Fruit fly (Drosophila melanogaster) whole organism, wandering third instar larva: ENCODE measurements around the gene ATPsynE.

Experiments used
- Abd-B ChIP-seq: fragments of >200 bp; optimal IDR thresholded peaks from 2 replicates; lab custom pipeline; 2017; ENCODE audit warnings: missing biosample characterization, missing genetic modification characterization
- CG9705 ChIP-seq: fragments of 200-800 bp; sonication (Bioruptor generic); optimal IDR thresholded peaks from 2 replicates; lab custom pipeline; 2018; ENCODE audit warnings: missing biosample characterization, mild to moderate bottlenecking, missing genetic modification characterization
- Hr83 ChIP-seq: fragments of 200-300 bp; sonication (Bioruptor generic); optimal IDR thresholded peaks from 2 replicates; lab custom pipeline; 2016; ENCODE audit warnings: missing biosample characterization, mild to moderate bottlenecking, missing genetic modification characterization, moderate library complexity; ENCODE audit not compliant: poor library complexity, severe bottlenecking
- Jra ChIP-seq: sonication (Bioruptor generic); optimal IDR thresholded peaks from 2 replicates; lab custom pipeline; 2016; ENCODE audit warnings: missing biosample characterization, missing genetic modification characterization
- Myc ChIP-seq: fragments of >200 bp; optimal IDR thresholded peaks from 2 replicates; lab custom pipeline; 2017
- N ChIP-seq: fragments of >200 bp; optimal IDR thresholded peaks from 2 replicates; lab custom pipeline; 2018; ENCODE audit warnings: missing biosample characterization, missing external identifiers, missing genetic modification characterization
- OdsH ChIP-seq: fragments of 200-800 bp; sonication (Bioruptor generic); optimal IDR thresholded peaks from 2 replicates; lab custom pipeline; 2016; ENCODE audit warnings: missing biosample characterization, mild to moderate bottlenecking, missing genetic modification characterization
- dmrt93B ChIP-seq: fragments of 200-800 bp; sonication (Bioruptor generic); optimal IDR thresholded peaks from 2 replicates; lab custom pipeline; 2018; ENCODE audit warnings: missing biosample characterization, mild to moderate bottlenecking, missing genetic modification characterization
- jim ChIP-seq: fragments of 175-275, 200-325 bp; sonication (Bioruptor generic); optimal IDR thresholded peaks from 2 replicates; lab custom pipeline; 2016; ENCODE audit warnings: missing biosample characterization, mild to moderate bottlenecking, missing genetic modification characterization
- psq ChIP-seq: fragments of 200-800 bp; sonication (Bioruptor generic); optimal IDR thresholded peaks from 3 replicates; lab custom pipeline; 2017; ENCODE audit warnings: missing biosample characterization, mild to moderate bottlenecking, missing genetic modification characterization, moderate library complexity
- rgr ChIP-seq: fragments of 200-800 bp; sonication (Bioruptor generic); optimal IDR thresholded peaks from 3 replicates; lab custom pipeline; 2016; ENCODE audit warnings: missing biosample characterization, mild to moderate bottlenecking, missing genetic modification characterization
- usp ChIP-seq: fragments of >200 bp; optimal IDR thresholded peaks from 2 replicates; lab custom pipeline; 2017; ENCODE audit warnings: missing biosample characterization, missing genetic modification characterization

dm6 chr3R:14366882-14367281 lies 40.1 kb downstream of the ATPsynE start:
- TF ChIP-seq OdsH (GFP tag; lab: Kevin White, UChicago) (no peak), Jra (GFP tag; lab: Kevin White, UChicago) (no peak), psq (GFP tag; lab: Kevin White, UChicago) (no peak), rgr (GFP tag; lab: Kevin White, UChicago) (no peak), Abd-B (GFP tag; lab: Kevin White, UChicago) (no peak), Myc (lab: Kevin White, UChicago) (no peak), jim (GFP tag; lab: Kevin White, UChicago) (no peak), dmrt93B (GFP tag; lab: Kevin White, UChicago) (no peak), Hr83 (no peak), CG9705 (no peak), N (GFP tag; lab: Kevin White, UChicago) (no peak), usp (GFP tag; lab: Kevin White, UChicago) (no peak)
